Worm (Caenorhabditis elegans) whole organism, midembryonic: ENCODE measurements around the gene acr-21.
A peak's percentile ranks its signal among the peaks of the same experiment; 100 is the strongest.

Source experiments
- T22C8.4 ChIP-seq: fragments of 200-800 bp; sonication (Bioruptor generic); IDR thresholded peaks from 2 replicates; pipeline ENCODE4 v1.3.6; 2022; ENCODE audit warnings: missing genetic modification characterization, missing compliant biosample characterization
- cog-1 ChIP-seq: sonication (generic microtip); optimal IDR thresholded peaks from 2 replicates; lab custom pipeline; 2016; ENCODE audit warnings: missing genetic modification characterization, missing compliant biosample characterization
- flt-1 ChIP-seq: fragments of 200-800 bp; sonication (Bioruptor generic); IDR thresholded peaks from 2 replicates; pipeline ENCODE4 v1.3.6; 2022; ENCODE audit warnings: missing genetic modification characterization, missing compliant biosample characterization
- klf-2 ChIP-seq: fragments of 200-800 bp; sonication (Bioruptor generic); conservative IDR thresholded peaks from 2 replicates; pipeline ENCODE4 v1.3.6; 2022; ENCODE audit warnings: missing genetic modification reagents, missing genetic modification characterization, missing compliant biosample characterization
- med-1 ChIP-seq: sonication (generic microtip); optimal IDR thresholded peaks from 2 replicates; lab custom pipeline; 2017; ENCODE audit warnings: missing genetic modification characterization, mild to moderate bottlenecking, missing compliant biosample characterization, antibody characterized with exemption, missing genetic modification reagents; ENCODE audit not compliant: insufficient read depth
- ref-1 ChIP-seq: fragments of 200-800 bp; sonication (Bioruptor generic); conservative IDR thresholded peaks from 2 replicates; pipeline ENCODE4 v1.3.6; 2022; ENCODE audit warnings: missing genetic modification reagents, missing genetic modification characterization, missing compliant biosample characterization
- tab-1 ChIP-seq: fragments of 200-800 bp; sonication (Bioruptor generic); IDR thresholded peaks from 2 replicates; pipeline ENCODE4 v1.3.6; 2022; ENCODE audit warnings: missing genetic modification characterization, missing compliant biosample characterization
- ztf-23 ChIP-seq: fragments of 200-800 bp; sonication (Bioruptor generic); IDR thresholded peaks from 2 replicates; pipeline ENCODE4 v1.3.6; 2022; ENCODE audit warnings: missing genetic modification reagents, missing genetic modification characterization, missing compliant biosample characterization
- ztf-29 ChIP-seq: fragments of 200-800 bp; sonication (Bioruptor generic); IDR thresholded peaks from 2 replicates; pipeline ENCODE4 v1.3.6; 2022; ENCODE audit warnings: missing genetic modification reagents, missing genetic modification characterization, missing compliant biosample characterization

Gene acr-21

ce11 chrIII:6607646-6608045, 26.0 kb downstream of the acr-21 start:
- no peak for TF ChIP-seq flt-1
- no peak for TF ChIP-seq med-1 (GFP tag; lab: Kevin White, UChicago)
- no peak for TF ChIP-seq ztf-29 (GFP tag; lab: Robert Waterston, UW)
- no peak for TF ChIP-seq tab-1 (GFP tag; lab: Robert Waterston, UW)
- no peak for TF ChIP-seq cog-1 (tag; lab: Kevin White, UChicago)
- TF ChIP-seq ztf-23 (GFP tag; lab: Robert Waterston, UW): no peak
- TF ChIP-seq ref-1 (GFP tag; lab: Robert Waterston, UW): no peak
- TF ChIP-seq T22C8.4 (GFP tag; lab: Robert Waterston, UW): no peak
- no peak for TF ChIP-seq klf-2 (GFP tag; lab: Robert Waterston, UW)

ce11 chrIII:6608101-6608672, 26.5 kb downstream of the acr-21 start, which contains the start of the genes mdh-2 and F20H11.4:
Gene mdh-2, minus strand, starts transcription at chrIII:6608106.
Gene F20H11.4, plus strand, starts transcription at chrIII:6608622.
- TF ChIP-seq tab-1 (GFP tag; lab: Robert Waterston, UW) (no peak), cog-1 (tag; lab: Kevin White, UChicago) (no peak), flt-1 (no peak), ztf-23 (GFP tag; lab: Robert Waterston, UW) (no peak), ref-1 (GFP tag; lab: Robert Waterston, UW) (no peak), ztf-29 (GFP tag; lab: Robert Waterston, UW) (no peak), T22C8.4 (GFP tag; lab: Robert Waterston, UW) (no peak), med-1 (GFP tag; lab: Kevin White, UChicago) (no peak), klf-2 (GFP tag; lab: Robert Waterston, UW) (no peak)

- TF ChIP-seq ztf-23 (GFP tag; lab: Robert Waterston, UW) (no peak), med-1 (GFP tag; lab: Kevin White, UChicago) (no peak), klf-2 (GFP tag; lab: Robert Waterston, UW) (no peak)
Measured at ce11 chrIII:6610522-6610921, 28.8 kb downstream of the acr-21 start, which contains the start of gene srh-40. Gene srh-40, plus strand, starts transcription at chrIII:6610822.

DNA sequence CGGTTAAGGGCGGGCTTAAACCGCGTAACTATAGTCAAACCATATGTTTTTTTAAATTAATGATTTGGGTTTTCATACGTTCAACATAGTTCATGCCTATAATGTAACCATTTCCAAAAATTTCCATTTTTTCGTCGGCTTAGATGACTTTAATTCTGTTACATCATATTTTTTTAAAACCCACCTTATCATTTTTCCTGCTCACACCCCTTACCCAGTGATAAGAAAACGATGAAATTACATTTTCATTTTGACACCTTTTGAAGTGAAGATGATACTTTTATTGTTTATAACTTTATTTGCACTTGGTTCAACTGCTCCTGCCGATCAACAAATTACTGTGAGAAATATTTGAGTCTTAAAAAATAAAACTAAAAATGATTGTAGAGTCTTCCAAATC, 30.6 kb downstream of the acr-21 start, which contains the start of gene ctsa-4.2:
Gene ctsa-4.2 (plus strand): TSS at position 247 of the 400 bp plus-strand sequence.
- TF ChIP-seq klf-2 (GFP tag; lab: Robert Waterston, UW): no peak
- TF ChIP-seq ztf-29 (GFP tag; lab: Robert Waterston, UW): no peak
- TF ChIP-seq flt-1: no peak
- TF ChIP-seq tab-1 (GFP tag; lab: Robert Waterston, UW): no peak
- TF ChIP-seq med-1 (GFP tag; lab: Kevin White, UChicago): no peak
- no peak for TF ChIP-seq ref-1 (GFP tag; lab: Robert Waterston, UW)

DNA sequence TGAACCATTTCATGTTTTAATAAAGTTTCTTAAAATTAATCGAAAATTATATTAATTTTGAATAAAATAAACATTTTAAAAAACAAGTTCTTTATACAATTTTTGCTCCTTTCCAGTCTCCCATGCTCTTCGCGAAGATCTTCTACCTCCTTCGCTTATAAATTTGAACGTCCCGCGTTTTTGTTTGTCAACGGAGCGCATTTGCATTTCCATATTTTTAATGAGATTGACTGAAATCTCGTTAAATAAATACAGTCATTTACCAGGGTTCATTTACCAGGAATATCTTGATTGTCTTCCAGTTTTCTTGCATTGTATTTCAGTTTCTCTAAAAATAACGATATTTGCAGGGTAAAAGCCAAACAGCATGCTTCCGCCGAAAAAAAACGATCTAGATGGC, 33.4 kb downstream of the acr-21 start, which contains the start of gene cmtr-2:
Gene cmtr-2 (plus strand): TSS at position 351 of the 400 bp plus-strand sequence.
- TF ChIP-seq cog-1 (tag; lab: Kevin White, UChicago) (no peak), klf-2 (GFP tag; lab: Robert Waterston, UW) (no peak), ztf-29 (GFP tag; lab: Robert Waterston, UW) (no peak), tab-1 (GFP tag; lab: Robert Waterston, UW) (no peak), ref-1 (GFP tag; lab: Robert Waterston, UW) (no peak), med-1 (GFP tag; lab: Kevin White, UChicago) (no peak), ztf-23 (GFP tag; lab: Robert Waterston, UW) (no peak), T22C8.4 (GFP tag; lab: Robert Waterston, UW) (no peak), flt-1 (no peak)

DNA sequence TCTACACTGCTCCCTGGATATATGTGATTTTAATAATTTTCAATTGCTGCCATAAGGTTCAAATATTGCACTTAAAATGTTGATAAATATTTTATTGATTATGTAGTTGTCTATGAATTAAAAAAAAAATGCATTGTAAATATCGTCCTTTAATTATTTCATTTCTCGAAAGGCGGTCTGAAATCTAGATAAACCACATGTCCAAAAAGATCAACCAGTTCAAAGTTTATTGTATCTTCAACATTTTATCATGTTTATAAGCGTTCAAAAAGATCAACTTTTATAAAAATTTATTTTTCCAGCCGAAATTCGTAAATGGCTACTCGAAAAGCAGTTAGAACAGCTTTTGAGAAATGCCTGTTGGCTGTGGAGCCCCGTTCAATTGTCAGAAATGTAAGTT, 38.3 kb downstream of the acr-21 start, which contains the start of gene C13B9.2:
Gene C13B9.2 (plus strand): TSS at position 301 of the 400 bp plus-strand sequence.
- TF ChIP-seq ref-1 (GFP tag; lab: Robert Waterston, UW) (no peak), klf-2 (GFP tag; lab: Robert Waterston, UW) (no peak), ztf-23 (GFP tag; lab: Robert Waterston, UW) (no peak), flt-1 (no peak), cog-1 (tag; lab: Kevin White, UChicago) (no peak), T22C8.4 (GFP tag; lab: Robert Waterston, UW) (no peak), tab-1 (GFP tag; lab: Robert Waterston, UW) (no peak), ztf-29 (GFP tag; lab: Robert Waterston, UW) (no peak), med-1 (GFP tag; lab: Kevin White, UChicago) (no peak)

DNA sequence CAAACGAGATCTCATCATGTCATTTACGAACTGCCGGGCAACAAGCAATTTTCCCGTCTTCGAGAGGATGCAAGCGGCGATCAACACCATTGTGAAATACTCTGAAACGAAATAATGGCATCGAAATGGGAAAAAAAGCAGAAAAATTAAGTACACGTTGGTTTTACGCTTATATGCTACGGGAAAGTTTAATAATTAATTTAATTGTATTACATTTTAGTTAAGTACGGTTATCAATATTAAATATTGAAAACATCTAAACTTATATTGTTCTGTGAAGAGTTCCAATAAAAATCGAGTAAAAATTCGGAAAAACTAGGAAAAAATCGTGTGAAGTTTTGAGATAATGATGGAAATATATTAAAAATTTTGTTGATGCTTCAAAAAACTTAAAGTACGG, 43.2 kb downstream of the acr-21 start, which contains the start of gene copd-1:
Gene copd-1 (minus strand): TSS at position 101 of the 400 bp plus-strand sequence.
- TF ChIP-seq klf-2 (GFP tag; lab: Robert Waterston, UW): no peak
- TF ChIP-seq T22C8.4 (GFP tag; lab: Robert Waterston, UW): no peak
- TF ChIP-seq ztf-23 (GFP tag; lab: Robert Waterston, UW): no peak
- no peak for TF ChIP-seq med-1 (GFP tag; lab: Kevin White, UChicago)
- no peak for TF ChIP-seq cog-1 (tag; lab: Kevin White, UChicago)
- no peak for TF ChIP-seq tab-1 (GFP tag; lab: Robert Waterston, UW)

- no peak for TF ChIP-seq cog-1 (tag; lab: Kevin White, UChicago)
- TF ChIP-seq klf-2 (GFP tag; lab: Robert Waterston, UW): no peak
- no peak for TF ChIP-seq ztf-29 (GFP tag; lab: Robert Waterston, UW)
- TF ChIP-seq med-1 (GFP tag; lab: Kevin White, UChicago): no peak
- TF ChIP-seq tab-1 (GFP tag; lab: Robert Waterston, UW): no peak
- TF ChIP-seq T22C8.4 (GFP tag; lab: Robert Waterston, UW): no peak
- TF ChIP-seq ztf-23 (GFP tag; lab: Robert Waterston, UW): no peak
- TF ChIP-seq ref-1 (GFP tag; lab: Robert Waterston, UW): no peak
- no peak for TF ChIP-seq flt-1
Measured at ce11 chrIII:6625317-6625716, 43.6 kb downstream of the acr-21 start.

DNA sequence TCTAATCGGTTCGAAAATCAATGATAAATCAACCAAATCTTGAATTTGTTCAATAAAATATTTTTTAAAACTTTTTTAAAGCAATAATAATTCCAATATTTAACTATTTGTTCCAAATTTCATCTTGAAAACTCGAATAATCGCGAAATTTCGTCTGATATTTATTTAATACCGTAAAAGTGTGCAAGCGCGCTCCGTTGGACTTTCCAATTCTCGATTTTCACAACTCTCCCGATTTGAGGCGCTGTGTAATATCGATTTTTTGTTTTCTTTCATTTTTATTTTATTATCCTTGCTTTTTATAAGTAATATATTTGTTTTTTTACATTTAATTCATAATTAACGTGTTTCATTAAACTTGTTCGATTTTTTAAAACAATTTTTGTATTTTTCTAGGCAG, 46.2 kb downstream of the acr-21 start:
- TF ChIP-seq T22C8.4 (GFP tag; lab: Robert Waterston, UW): 0 out of 2 replicates have a peak, but pooled peaks have one; percentile 44
